Worm (Caenorhabditis elegans): ENCODE results near the gene F58A6.1.

F58A6.1 gene

ce11 chrII:5136296-5136767, 6.4 kb upstream of the F58A6.1 start, which contains the start of gene F58A6.2:
Gene F58A6.2, plus strand, starts transcription at chrII:5136717.
- TF ChIP-seq unc-39 (tag; optimal IDR thresholded peaks at IDR 0.05) (no peak), flh-1 (GFP tag; optimal IDR thresholded peaks at IDR 0.05) (no peak), nhr-76 (tag; optimal IDR thresholded peaks at IDR 0.05) (no peak), bed-3 (GFP tag; optimal IDR thresholded peaks at IDR 0.05) (no peak), lin-13 (tag; optimal IDR thresholded peaks at IDR 0.05) (no peak), nhr-2 (tag; optimal IDR thresholded peaks at IDR 0.05) (no peak), nhr-237 (tag; optimal IDR thresholded peaks at IDR 0.05) (no peak), elt-3 (tag; optimal IDR thresholded peaks at IDR 0.05) (no peak), unc-120 (tag; optimal IDR thresholded peaks at IDR 0.05; ENCODE audit: poor library complexity, severe bottlenecking) (no peak), cnd-1 (tag; optimal IDR thresholded peaks at IDR 0.05) (no peak), elt-1 (tag; optimal IDR thresholded peaks at IDR 0.05; ENCODE audit: borderline replicate concordance, insufficient read depth) (no peak), mls-2 (tag; optimal IDR thresholded peaks at IDR 0.05) (no peak), snpc-4 (tag; optimal IDR thresholded peaks at IDR 0.05) (no peak), sptf-1 (tag; optimal IDR thresholded peaks at IDR 0.05) (no peak), unc-62 (GFP tag; optimal IDR thresholded peaks at IDR 0.05) (no peak), mab-5 (tag; optimal IDR thresholded peaks at IDR 0.05) (no peak)

- TF ChIP-seq lsy-2 (tag; optimal IDR thresholded peaks at IDR 0.05) (no peak), drap-1 (GFP tag; optimal IDR thresholded peaks at IDR 0.05) (no peak), ztf-11 (tag; optimal IDR thresholded peaks at IDR 0.05) (no peak), mep-1 (tag; optimal IDR thresholded peaks at IDR 0.05) (no peak), mab-5 (tag; optimal IDR thresholded peaks at IDR 0.05) (no peak), lin-13 (tag; optimal IDR thresholded peaks at IDR 0.05) (no peak), ces-1 (GFP tag; optimal IDR thresholded peaks at IDR 0.05) (no peak), blmp-1 (tag; optimal IDR thresholded peaks at IDR 0.05) (no peak), mls-2 (tag; optimal IDR thresholded peaks at IDR 0.05) (no peak), cnd-1 (tag; optimal IDR thresholded peaks at IDR 0.05) (no peak), zip-8 (tag; optimal IDR thresholded peaks at IDR 0.05) (no peak), snpc-4 (tag; optimal IDR thresholded peaks at IDR 0.05) (no peak), elt-1 (tag; optimal IDR thresholded peaks at IDR 0.05; ENCODE audit: borderline replicate concordance, insufficient read depth) (no peak), unc-120 (tag; optimal IDR thresholded peaks at IDR 0.05; ENCODE audit: poor library complexity, severe bottlenecking) (no peak), nhr-12 (tag; optimal IDR thresholded peaks at IDR 0.05) (no peak), bed-3 (GFP tag; optimal IDR thresholded peaks at IDR 0.05) (no peak), ham-2 (GFP tag; optimal IDR thresholded peaks at IDR 0.05) (no peak), ceh-83 (GFP tag; optimal IDR thresholded peaks at IDR 0.05) (no peak)
Measured at ce11 chrII:5141945-5142514, 689 bp upstream of the F58A6.1 start, which contains the start of gene nas-29. Gene nas-29, minus strand, starts transcription at chrII:5142036.

ce11 chrII:5148349-5148748, 5.6 kb downstream of the F58A6.1 start, which contains the start of gene F58A6.5:
Gene F58A6.5, minus strand, starts transcription at chrII:5148449.
- TF ChIP-seq nhr-237 (tag; optimal IDR thresholded peaks at IDR 0.05) (no peak), nhr-12 (tag; optimal IDR thresholded peaks at IDR 0.05) (no peak), mab-5 (tag; optimal IDR thresholded peaks at IDR 0.05) (no peak), bed-3 (GFP tag; optimal IDR thresholded peaks at IDR 0.05) (no peak), ces-1 (GFP tag; optimal IDR thresholded peaks at IDR 0.05) (no peak), zip-8 (tag; optimal IDR thresholded peaks at IDR 0.05) (no peak), nhr-2 (tag; optimal IDR thresholded peaks at IDR 0.05) (no peak), sptf-1 (tag; optimal IDR thresholded peaks at IDR 0.05) (no peak), ceh-43 (GFP tag; optimal IDR thresholded peaks at IDR 0.05) (no peak), drap-1 (GFP tag; optimal IDR thresholded peaks at IDR 0.05) (no peak), flh-1 (GFP tag; optimal IDR thresholded peaks at IDR 0.05) (no peak), elt-3 (tag; optimal IDR thresholded peaks at IDR 0.05) (no peak), hlh-1 (tag; optimal IDR thresholded peaks at IDR 0.05) (no peak), nhr-76 (tag; optimal IDR thresholded peaks at IDR 0.05) (no peak), unc-120 (tag; optimal IDR thresholded peaks at IDR 0.05; ENCODE audit: poor library complexity, severe bottlenecking) (no peak), cnd-1 (tag; optimal IDR thresholded peaks at IDR 0.05) (no peak), ceh-39 (tag; optimal IDR thresholded peaks at IDR 0.05) (no peak), mls-2 (tag; optimal IDR thresholded peaks at IDR 0.05) (no peak)

- no peak for TF ChIP-seq M03D4.4 (tag; optimal IDR thresholded peaks at IDR 0.05)
- no peak for TF ChIP-seq ham-2 (GFP tag; optimal IDR thresholded peaks at IDR 0.05)
- no peak for TF ChIP-seq hlh-1 (tag; optimal IDR thresholded peaks at IDR 0.05)
- TF ChIP-seq sem-2 (GFP tag; optimal IDR thresholded peaks at IDR 0.05) = no peak
- no peak for TF ChIP-seq lsy-2 (tag; optimal IDR thresholded peaks at IDR 0.05)
- TF ChIP-seq lin-13 (tag; optimal IDR thresholded peaks at IDR 0.05) = no peak
- no peak for TF ChIP-seq blmp-1 (tag; optimal IDR thresholded peaks at IDR 0.05)
- TF ChIP-seq pha-4 (tag; optimal IDR thresholded peaks at IDR 0.05) = no peak
- TF ChIP-seq flh-1 (GFP tag; optimal IDR thresholded peaks at IDR 0.05) = no peak
- no peak for TF ChIP-seq nhr-2 (tag; optimal IDR thresholded peaks at IDR 0.05)
- TF ChIP-seq elt-3 (tag; optimal IDR thresholded peaks at IDR 0.05) = no peak
- no peak for TF ChIP-seq bed-3 (GFP tag; optimal IDR thresholded peaks at IDR 0.05)
- TF ChIP-seq unc-62 (GFP tag; optimal IDR thresholded peaks at IDR 0.05) = no peak
- TF ChIP-seq nhr-28 (tag; optimal IDR thresholded peaks at IDR 0.05) = no peak
Measured at ce11 chrII:5150829-5151228, 8.1 kb downstream of the F58A6.1 start, which contains the start of gene srb-16. Gene srb-16, minus strand, starts transcription at chrII:5150929.
